Worm (Caenorhabditis elegans) whole organism, young adult: ENCODE results near the gene ZK512.8.
A peak's percentile ranks its signal among the peaks of the same experiment; 100 is the strongest.

Experiments used
- F10E7.11 ChIP-seq: sonication (generic microtip); optimal IDR thresholded peaks from 2 replicates; lab custom pipeline; 2017; ENCODE audit warnings: mild to moderate bottlenecking, missing genetic modification characterization, moderate library complexity, missing compliant biosample characterization
- F22D6.2 ChIP-seq: sonication (generic microtip); optimal IDR thresholded peaks from 2 replicates; lab custom pipeline; 2016; ENCODE audit warnings: mild to moderate bottlenecking, missing genetic modification characterization, missing compliant biosample characterization
- F37B4.10 ChIP-seq: fragments of 200-800 bp; sonication (Bioruptor generic); IDR thresholded peaks from 2 replicates; pipeline ENCODE4 v1.3.6; 2022; ENCODE audit warnings: missing genetic modification characterization, missing compliant biosample characterization
- F57A8.1 ChIP-seq: fragments of 200-800 bp; sonication (Bioruptor generic); optimal IDR thresholded peaks from 2 replicates; lab custom pipeline; 2018; ENCODE audit warnings: mild to moderate bottlenecking, missing genetic modification characterization, moderate library complexity, missing compliant biosample characterization
- F57C9.4 ChIP-seq: sonication (generic microtip); optimal IDR thresholded peaks from 2 replicates; lab custom pipeline; 2017; ENCODE audit warnings: mild to moderate bottlenecking, missing genetic modification characterization, missing compliant biosample characterization
- K11D2.4 ChIP-seq: fragments of 200-800 bp; sonication (Bioruptor generic); IDR thresholded peaks from 2 replicates; pipeline ENCODE4 v1.3.6; 2022; ENCODE audit warnings: missing genetic modification reagents, missing genetic modification characterization, missing compliant biosample characterization
- T26A5.8 ChIP-seq: sonication (generic microtip); optimal IDR thresholded peaks from 2 replicates; lab custom pipeline; 2016; ENCODE audit warnings: missing genetic modification characterization, missing compliant biosample characterization
- Y53F4B.3 ChIP-seq: fragments of 200-800 bp; sonication (Bioruptor generic); IDR thresholded peaks from 2 replicates; pipeline ENCODE4 v1.3.6; 2022; ENCODE audit warnings: missing genetic modification reagents, missing genetic modification characterization, missing compliant biosample characterization
- Y56A3A.18 ChIP-seq: fragments of 200-800 bp; sonication (Bioruptor generic); IDR thresholded peaks from 2 replicates; pipeline ENCODE4 v1.3.6; 2022; ENCODE audit warnings: missing genetic modification reagents, missing genetic modification characterization, missing compliant biosample characterization
- Y67H2A.10 ChIP-seq: fragments of 200-800 bp; sonication (Bioruptor generic); conservative IDR thresholded peaks from 2 replicates; pipeline ENCODE4 v1.3.6; 2022; ENCODE audit warnings: missing genetic modification reagents, missing genetic modification characterization, missing compliant biosample characterization
- ama-1 ChIP-seq, 3 experiments: fragments of 150-350 bp in 1 of 3; sonication (generic microtip) in 2 of 3; optimal IDR thresholded peaks; 2 replicates each; lab custom pipeline; 2014 to 2018; ENCODE audit warnings: missing biosample characterization in 2 of 3, missing genetic modification characterization in 2 of 3, missing genetic modification reagents in 2 of 3
- athp-1 ChIP-seq: sonication (generic microtip); optimal IDR thresholded peaks from 2 replicates; lab custom pipeline; 2017; ENCODE audit warnings: mild to moderate bottlenecking, missing genetic modification characterization, missing compliant biosample characterization
- attf-6 ChIP-seq: fragments of 200-800 bp; sonication (Bioruptor generic); IDR thresholded peaks from 2 replicates; pipeline ENCODE4 v1.3.6; 2022; ENCODE audit warnings: missing genetic modification reagents, missing genetic modification characterization, missing compliant biosample characterization
- ceh-27 ChIP-seq: fragments of 200-800 bp; sonication (Bioruptor generic); optimal IDR thresholded peaks from 2 replicates; lab custom pipeline; 2018; ENCODE audit warnings: mild to moderate bottlenecking, missing genetic modification characterization, moderate library complexity, missing compliant biosample characterization
- ceh-40 ChIP-seq: fragments of 200-800 bp; sonication (Bioruptor generic); IDR thresholded peaks from 2 replicates; pipeline ENCODE4 v1.3.6; 2022; ENCODE audit warnings: missing genetic modification characterization, missing compliant biosample characterization
- egl-44 ChIP-seq: fragments of 200-800 bp; sonication (Bioruptor generic); IDR thresholded peaks from 2 replicates; pipeline ENCODE4 v1.3.6; 2022; ENCODE audit warnings: missing genetic modification reagents, missing genetic modification characterization, missing compliant biosample characterization
- egrh-3 ChIP-seq: fragments of 200-800 bp; sonication (Bioruptor generic); IDR thresholded peaks from 2 replicates; pipeline ENCODE4 v1.3.6; 2022; ENCODE audit warnings: missing genetic modification reagents, missing genetic modification characterization, missing compliant biosample characterization
- ets-4 ChIP-seq: fragments of 200-800 bp; sonication (Bioruptor generic); optimal IDR thresholded peaks from 2 replicates; lab custom pipeline; 2018; ENCODE audit warnings: mild to moderate bottlenecking, missing genetic modification characterization, missing compliant biosample characterization
- hmg-1.2 ChIP-seq: fragments of 200-800 bp; sonication (Bioruptor generic); IDR thresholded peaks from 2 replicates; pipeline ENCODE4 v1.3.6; 2022; ENCODE audit warnings: missing genetic modification reagents, missing genetic modification characterization, missing compliant biosample characterization
- lag-1 ChIP-seq: fragments of 200-800 bp; sonication (Bioruptor generic); IDR thresholded peaks from 2 replicates; pipeline ENCODE4 v1.3.6; 2022; ENCODE audit warnings: missing genetic modification reagents, missing genetic modification characterization, missing compliant biosample characterization
- let-526 ChIP-seq: fragments of 200-800 bp; sonication (Bioruptor generic); IDR thresholded peaks from 2 replicates; pipeline ENCODE4 v1.3.6; 2022; ENCODE audit warnings: missing genetic modification reagents, missing genetic modification characterization, missing compliant biosample characterization
- let-607 ChIP-seq, 2 experiments: fragments of 200-800 bp in 1 of 2; sonication (Bioruptor generic) in 1 of 2; sonication (generic microtip) in 1 of 2; optimal IDR thresholded peaks; 2 replicates each; lab custom pipeline; 2016 to 2018; ENCODE audit warnings: mild to moderate bottlenecking in 2 of 2, missing compliant biosample characterization in 2 of 2, missing genetic modification characterization in 2 of 2, moderate library complexity in 2 of 2, missing genotype in 1 of 2
- mes-4 ChIP-seq: sonication (generic microtip); optimal IDR thresholded peaks from 2 replicates; lab custom pipeline; 2016; ENCODE audit warnings: missing genotype, missing genetic modification characterization, missing compliant biosample characterization
- mxl-1 ChIP-seq: sonication (generic microtip); optimal IDR thresholded peaks from 2 replicates; lab custom pipeline; 2016; ENCODE audit warnings: missing genetic modification characterization, missing compliant biosample characterization
- nfya-2 ChIP-seq: fragments of 200-800 bp; sonication (Bioruptor generic); IDR thresholded peaks from 2 replicates; pipeline ENCODE4 v1.3.6; 2022; ENCODE audit warnings: missing genetic modification reagents, missing genetic modification characterization, missing compliant biosample characterization
- nhr-120 ChIP-seq: fragments of 200-800 bp; sonication (Bioruptor generic); IDR thresholded peaks from 2 replicates; pipeline ENCODE4 v1.3.6; 2022; ENCODE audit warnings: missing genetic modification characterization, missing compliant biosample characterization
- nhr-80 ChIP-seq: sonication (generic microtip); optimal IDR thresholded peaks from 2 replicates; lab custom pipeline; 2016; ENCODE audit warnings: missing genetic modification characterization, missing compliant biosample characterization
- nhr-90 ChIP-seq: sonication (generic microtip); optimal IDR thresholded peaks from 2 replicates; lab custom pipeline; 2016; ENCODE audit warnings: missing genotype, mild to moderate bottlenecking, missing genetic modification characterization, missing compliant biosample characterization
- pha-4 ChIP-seq: fragments of 150-350 bp; sonication (generic microtip); optimal IDR thresholded peaks from 2 replicates; lab custom pipeline; 2014; ENCODE audit warnings: missing biosample characterization, missing genetic modification reagents, missing genetic modification characterization
- repo-1 ChIP-seq: sonication (generic microtip); optimal IDR thresholded peaks from 2 replicates; lab custom pipeline; 2017; ENCODE audit warnings: mild to moderate bottlenecking, missing genetic modification characterization, missing compliant biosample characterization
- snpc-1.3 ChIP-seq: sonication (generic microtip); optimal IDR thresholded peaks from 2 replicates; lab custom pipeline; 2017; ENCODE audit warnings: missing genetic modification characterization, mild to moderate bottlenecking, missing compliant biosample characterization, antibody characterized with exemption, moderate library complexity, missing genotype, missing genetic modification reagents; ENCODE audit not compliant: insufficient read depth
- snpc-3.4 ChIP-seq: sonication (generic microtip); optimal IDR thresholded peaks from 2 replicates; lab custom pipeline; 2017; ENCODE audit warnings: missing genetic modification characterization, mild to moderate bottlenecking, missing compliant biosample characterization, antibody characterized with exemption, moderate library complexity, missing genotype, missing genetic modification reagents
- snpc-4 ChIP-seq, 5 experiments: fragments of 150-350 bp in 1 of 5; sonication (generic microtip) in 4 of 5; optimal IDR thresholded peaks; 2 replicates each; lab custom pipeline; 2014 to 2018; ENCODE audit warnings: missing genetic modification characterization in 5 of 5, missing biosample characterization in 3 of 5, antibody characterized with exemption in 2 of 5, mild to moderate bottlenecking in 2 of 5, missing compliant biosample characterization in 2 of 5, missing genotype in 2 of 5, moderate library complexity in 2 of 5, missing genetic modification reagents in 1 of 5
- ztf-28 ChIP-seq: fragments of 200-800 bp; sonication (Bioruptor generic); IDR thresholded peaks from 2 replicates; pipeline ENCODE4 v1.3.6; 2022; ENCODE audit warnings: missing genetic modification reagents, missing genetic modification characterization, missing compliant biosample characterization
- ztf-6 ChIP-seq: fragments of 200-800 bp; sonication (Bioruptor generic); IDR thresholded peaks from 2 replicates; pipeline ENCODE4 v1.3.6; 2022; ENCODE audit warnings: missing genetic modification reagents, missing genetic modification characterization, missing compliant biosample characterization

The ZK512.8 gene

DNA sequence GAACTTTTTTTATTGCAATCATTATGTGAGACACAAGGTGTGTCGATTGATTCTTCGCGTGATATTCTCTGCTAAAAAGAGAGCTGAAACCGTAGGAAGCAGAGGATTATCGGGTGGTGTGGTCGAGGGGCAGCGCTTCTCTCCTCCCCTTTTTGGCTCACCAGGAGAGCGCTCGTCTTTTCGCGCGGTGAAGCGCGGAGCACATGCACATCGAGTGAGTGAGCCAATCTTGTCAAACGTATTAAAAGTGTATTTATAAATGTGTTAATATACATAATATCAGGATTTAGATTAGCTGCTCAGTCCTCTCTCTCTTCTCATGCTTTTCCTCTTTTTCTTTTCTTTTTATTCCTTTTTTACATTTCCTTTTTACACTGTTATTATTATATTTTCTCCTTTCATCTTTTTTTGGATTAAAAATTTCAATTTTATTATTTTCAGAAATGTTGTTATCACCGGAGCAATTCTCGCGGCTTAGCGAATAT is 16.8 kb downstream of the ZK512.8 start, which contains the start of gene dgk-3:
Gene dgk-3 (plus strand): TSS at position 435 of the 485 bp plus-strand sequence.
- TF ChIP-seq mes-4 (tag; lab: Kevin White, UChicago) = no peak

- TF ChIP-seq egrh-3 (no peak), F10E7.11 (tag; lab: Kevin White, UChicago) (no peak), let-607 (tag; optimal IDR thresholded peaks at IDR 0.05; lab: Kevin White, UChicago) (no peak), nhr-90 (no peak), nhr-80 (tag; lab: Kevin White, UChicago) (no peak), ama-1 (optimal IDR thresholded peaks at IDR 0.05; lab: Kevin White, UChicago) (no peak), ama-1 (GFP tag; optimal IDR thresholded peaks at IDR 0.05; lab: Kevin White, UChicago) (no peak), F22D6.2 (no peak), mxl-1 (tag; lab: Kevin White, UChicago) (no peak), lag-1 (GFP tag; lab: Robert Waterston, UW) (no peak), ztf-6 (GFP tag; lab: Robert Waterston, UW) (no peak), Y56A3A.18 (GFP tag; lab: Robert Waterston, UW) (no peak), snpc-3.4 (tag; lab: Kevin White, UChicago) (no peak), ceh-27 (GFP tag; lab: Kevin White, UChicago) (no peak), nfya-2 (no peak), repo-1 (tag; lab: Kevin White, UChicago) (no peak)
Measured at ce11 chrIII:9172702-9173101, 26.8 kb downstream of the ZK512.8 start, which contains the start of gene ina-1. Gene ina-1 (minus strand): TSS chrIII:9172802.

- TF ChIP-seq ets-4 (GFP tag; lab: Kevin White, UChicago) (no peak), egl-44 (GFP tag; lab: Robert Waterston, UW) (no peak), snpc-3.4 (tag; lab: Kevin White, UChicago) (no peak), ceh-40 (GFP tag; lab: Robert Waterston, UW) (no peak), nhr-120 (GFP tag; lab: Robert Waterston, UW) (no peak), Y53F4B.3 (GFP tag; lab: Robert Waterston, UW) (no peak), K11D2.4 (no peak), F57C9.4 (tag; lab: Kevin White, UChicago) (no peak), athp-1 (tag; lab: Kevin White, UChicago) (no peak), pha-4 (tag; lab: Kevin White, UChicago) (no peak), snpc-1.3 (no peak), attf-6 (no peak), snpc-4 (GFP tag; optimal IDR thresholded peaks at IDR 0.05; lab: Kevin White, UChicago) (no peak), snpc-4 (tag; optimal IDR thresholded peaks at IDR 0.05; lab: Kevin White, UChicago) (no peak), ztf-28 (GFP tag; lab: Robert Waterston, UW) (no peak), F10E7.11 (tag; lab: Kevin White, UChicago) (no peak), F37B4.10 (GFP tag; lab: Robert Waterston, UW) (no peak), repo-1 (tag; lab: Kevin White, UChicago) (no peak), T26A5.8 (tag; lab: Kevin White, UChicago) (no peak), F57A8.1 (GFP tag; lab: Kevin White, UChicago) (no peak), Y56A3A.18 (GFP tag; lab: Robert Waterston, UW) (no peak)
- TF ChIP-seq, all 124 proteins: peak for 0
Measured at ce11 chrIII:9173239-9173638, 27.4 kb downstream of the ZK512.8 start.

ce11 chrIII:9176008-9176407 is 30.1 kb downstream of the ZK512.8 start:
- TF ChIP-seq Y67H2A.10 (no peak), let-526 (no peak), nhr-80 (tag; lab: Kevin White, UChicago) (peak; percentile 47), hmg-1.2 (peak; percentile 77; the same call in 1 of the 2 replicates)
- TF ChIP-seq, all 124 proteins: peak for 2
